Worm (Caenorhabditis elegans): ENCODE measurements around the gene swd-2.1.

ce11 chrIV:7757245-7757644, 18.6 kb upstream of the swd-2.1 start, which contains the start of gene C46A5.4:
- no peak for TF ChIP-seq dpff-1 (tag; optimal IDR thresholded peaks at IDR 0.05)
- no peak for TF ChIP-seq mel-28 (tag; optimal IDR thresholded peaks at IDR 0.05; ENCODE audit: borderline replicate concordance)
